Fruit fly (Drosophila melanogaster) whole organism, embryonic: ENCODE measurements around the gene dgt6.
A peak's percentile ranks its signal among the peaks of the same experiment; 100 is the strongest.

Experiments used
- ATbp ChIP-seq: fragments of 200-800 bp; sonication (Bioruptor generic); optimal IDR thresholded peaks from 2 replicates; lab custom pipeline; 2017; ENCODE audit warnings: missing biosample characterization, mild to moderate bottlenecking, missing genetic modification characterization, missing genetic modification reagents
- Atf-2 ChIP-seq: fragments of 200-800 bp; sonication (Bioruptor generic); optimal IDR thresholded peaks from 2 replicates; lab custom pipeline; 2016; ENCODE audit warnings: missing biosample characterization, missing genetic modification characterization
- Bteb2 ChIP-seq: fragments of 200-800 bp; sonication (Bioruptor generic); optimal IDR thresholded peaks from 2 replicates; lab custom pipeline; 2016; ENCODE audit warnings: missing biosample characterization, missing genetic modification characterization
- CG10274 ChIP-seq: fragments of 200-800 bp; sonication (Bioruptor generic); optimal IDR thresholded peaks from 3 replicates; lab custom pipeline; 2017; ENCODE audit warnings: missing biosample characterization, mild to moderate bottlenecking, missing genetic modification characterization
- CG10654 ChIP-seq: fragments of 200-800 bp; sonication (Bioruptor generic); optimal IDR thresholded peaks from 2 replicates; lab custom pipeline; 2016; ENCODE audit warnings: missing biosample characterization, missing genetic modification characterization
- CG11085 ChIP-seq: fragments of 200-800 bp; sonication (Bioruptor generic); IDR thresholded peaks from 2 replicates; pipeline ENCODE4 v1.3.6; 2022; ENCODE audit warnings: missing biosample characterization, missing genetic modification characterization
- CG12659 ChIP-seq: fragments of 200-800 bp; sonication (Bioruptor generic); optimal IDR thresholded peaks from 3 replicates; lab custom pipeline; 2017; ENCODE audit warnings: mild to moderate bottlenecking, missing biosample characterization, missing genetic modification reagents, missing genetic modification characterization
- CG17359 ChIP-seq: fragments of 200-800 bp; sonication (Bioruptor generic); optimal IDR thresholded peaks from 3 replicates; lab custom pipeline; 2018; ENCODE audit warnings: missing biosample characterization, mild to moderate bottlenecking, missing genetic modification characterization, moderate library complexity
- CG17568 ChIP-seq: fragments of 200-800 bp; sonication (Bioruptor generic); optimal IDR thresholded peaks from 2 replicates; lab custom pipeline; 2018; ENCODE audit warnings: missing biosample characterization, mild to moderate bottlenecking, missing genetic modification characterization, moderate library complexity
- CG18011 ChIP-seq: fragments of 200-800 bp; sonication (Bioruptor generic); optimal IDR thresholded peaks from 2 replicates; lab custom pipeline; 2017; ENCODE audit warnings: missing biosample characterization, missing genetic modification characterization, mild to moderate bottlenecking, moderate library complexity, missing genotype
- CG18599 ChIP-seq: fragments of 200-800 bp; sonication (Bioruptor generic); optimal IDR thresholded peaks from 3 replicates; lab custom pipeline; 2017; ENCODE audit warnings: missing biosample characterization, missing genetic modification characterization, mild to moderate bottlenecking, moderate library complexity, missing genetic modification reagents
- CG31441 ChIP-seq: fragments of 200-800 bp; sonication (Bioruptor generic); IDR thresholded peaks from 2 replicates; pipeline ENCODE4 v1.3.6; 2022; ENCODE audit warnings: missing biosample characterization, missing genetic modification characterization
- CG3163 ChIP-seq: fragments of 200-800 bp; sonication (Bioruptor generic); optimal IDR thresholded peaks from 3 replicates; lab custom pipeline; 2016; ENCODE audit warnings: missing biosample characterization, missing genetic modification characterization
- CG3847 ChIP-seq: fragments of 200-800 bp; sonication (Bioruptor generic); IDR thresholded peaks from 2 replicates; pipeline ENCODE4 v1.3.6; 2022; ENCODE audit warnings: missing biosample characterization, missing genetic modification characterization
- CG4404 ChIP-seq: fragments of 200-800 bp; sonication (Bioruptor generic); IDR thresholded peaks from 2 replicates; pipeline ENCODE4 v1.3.6; 2022; ENCODE audit warnings: missing biosample characterization, missing genetic modification characterization
- CG7372 ChIP-seq: fragments of 200-800 bp; sonication (Bioruptor generic); IDR thresholded peaks from 2 replicates; pipeline ENCODE4 v1.3.6; 2022; ENCODE audit warnings: missing biosample characterization, missing genetic modification characterization
- CG7987 ChIP-seq: fragments of 200-800 bp; sonication (Bioruptor generic); optimal IDR thresholded peaks from 2 replicates; lab custom pipeline; 2018; ENCODE audit warnings: missing biosample characterization, mild to moderate bottlenecking, missing genetic modification characterization, moderate library complexity
- CG8281 ChIP-seq: fragments of 200-800 bp; sonication (Bioruptor generic); optimal IDR thresholded peaks from 2 replicates; lab custom pipeline; 2018; ENCODE audit warnings: missing biosample characterization, mild to moderate bottlenecking, missing genetic modification characterization, moderate library complexity
- CG9727 ChIP-seq: fragments of 200-800 bp; sonication (Bioruptor generic); optimal IDR thresholded peaks from 3 replicates; lab custom pipeline; 2017; ENCODE audit warnings: missing biosample characterization, mild to moderate bottlenecking, missing genetic modification characterization
- CG9876 ChIP-seq: fragments of 200-800 bp; sonication (Bioruptor generic); optimal IDR thresholded peaks from 2 replicates; lab custom pipeline; 2016; ENCODE audit warnings: missing biosample characterization, missing genetic modification characterization
- Dip3 ChIP-seq: fragments of 200-800 bp; sonication (Bioruptor generic); optimal IDR thresholded peaks from 3 replicates; lab custom pipeline; 2016; ENCODE audit warnings: missing biosample characterization, missing genetic modification characterization
- Dll ChIP-seq: fragments of 200-800 bp; sonication (Bioruptor generic); IDR thresholded peaks from 4 replicates; pipeline ENCODE4 v1.3.6; 2022; ENCODE audit warnings: missing biosample characterization, missing genetic modification characterization; ENCODE audit not compliant: partially characterized antibody
- E2f2 ChIP-seq: fragments of 200-800 bp; sonication (Bioruptor generic); IDR thresholded peaks from 2 replicates; pipeline ENCODE4 v1.3.6; 2022; ENCODE audit warnings: missing biosample characterization, missing genetic modification characterization
- HHEX ChIP-seq: fragments of 200-800 bp; sonication (Bioruptor generic); optimal IDR thresholded peaks from 3 replicates; lab custom pipeline; 2017; ENCODE audit warnings: missing biosample characterization, mild to moderate bottlenecking, missing genetic modification characterization, missing genetic modification reagents
- HLH4C ChIP-seq: fragments of 200-800 bp; sonication (Bioruptor generic); IDR thresholded peaks from 3 replicates; pipeline ENCODE4 v1.3.6; 2022; ENCODE audit warnings: missing biosample characterization, missing genetic modification characterization; ENCODE audit not compliant: partially characterized antibody
- Hr51 ChIP-seq, 2 experiments: fragments of 200-800 bp; sonication (Bioruptor generic); optimal IDR thresholded peaks; 2 replicates in 1 of 2; 3 replicates in 1 of 2; lab custom pipeline; 2016 to 2018; ENCODE audit warnings: missing biosample characterization in 2 of 2, missing genetic modification characterization in 2 of 2, mild to moderate bottlenecking in 1 of 2, moderate library complexity in 1 of 2
- Lhr ChIP-seq: fragments of 200-800 bp; sonication (Bioruptor generic); optimal IDR thresholded peaks from 3 replicates; lab custom pipeline; 2017; ENCODE audit warnings: mild to moderate bottlenecking, missing biosample characterization, missing genetic modification reagents, missing genetic modification characterization
- Med ChIP-seq: fragments of 200-800 bp; sonication (Bioruptor generic); peaks from one replicate; lab custom pipeline; 2016; ENCODE audit warnings: missing biosample characterization, missing genetic modification characterization, mild to moderate bottlenecking, inconsistent platforms, moderate library complexity
- Meics ChIP-seq: fragments of 200-800 bp; sonication (Bioruptor generic); optimal IDR thresholded peaks from 2 replicates; lab custom pipeline; 2017; ENCODE audit warnings: missing biosample characterization, mild to moderate bottlenecking, missing genetic modification characterization
- Mrtf ChIP-seq: fragments of 200-800 bp; sonication (Bioruptor generic); IDR thresholded peaks from 3 replicates; pipeline ENCODE4 v1.3.6; 2022; ENCODE audit warnings: missing biosample characterization, missing genetic modification characterization
- NC2β ChIP-seq: fragments of 200-800 bp; sonication (Bioruptor generic); optimal IDR thresholded peaks from 2 replicates; lab custom pipeline; 2016; ENCODE audit warnings: missing biosample characterization, missing genetic modification characterization
- NFAT ChIP-seq: fragments of 200-800 bp; sonication (Bioruptor generic); IDR thresholded peaks from 2 replicates; pipeline ENCODE4 v1.3.6; 2022; ENCODE audit warnings: missing biosample characterization, missing genetic modification characterization
- Xbp1 ChIP-seq: fragments of 200-800 bp; sonication (Bioruptor generic); optimal IDR thresholded peaks from 3 replicates; lab custom pipeline; 2016; ENCODE audit warnings: missing biosample characterization, mild to moderate bottlenecking, missing genetic modification characterization
- ash1 ChIP-seq: fragments of 200-800 bp; sonication (Bioruptor generic); optimal IDR thresholded peaks from 2 replicates; lab custom pipeline; 2018; ENCODE audit warnings: missing biosample characterization, mild to moderate bottlenecking, missing genetic modification characterization
- az2 ChIP-seq: fragments of 200-800 bp; sonication (Bioruptor generic); optimal IDR thresholded peaks from 3 replicates; lab custom pipeline; 2016; ENCODE audit warnings: missing biosample characterization, missing genetic modification characterization
- bowl ChIP-seq: fragments of 200-800 bp; sonication (Bioruptor generic); IDR thresholded peaks from 2 replicates; pipeline ENCODE4 v1.3.6; 2022; ENCODE audit warnings: missing biosample characterization, missing genetic modification characterization
- crp ChIP-seq, 2 experiments: fragments of 200-800 bp; sonication (Bioruptor generic); optimal IDR thresholded peaks; 2 replicates in 1 of 2; 3 replicates in 1 of 2; lab custom pipeline; 2017; ENCODE audit warnings: missing biosample characterization in 2 of 2, missing genetic modification characterization in 2 of 2, mild to moderate bottlenecking in 1 of 2, moderate library complexity in 1 of 2
- cwo ChIP-seq: fragments of 200-800 bp; sonication (Bioruptor generic); optimal IDR thresholded peaks from 3 replicates; lab custom pipeline; 2017; ENCODE audit warnings: missing biosample characterization, missing genetic modification characterization, mild to moderate bottlenecking, moderate library complexity, missing genetic modification reagents
- dan ChIP-seq: fragments of 200-800 bp; sonication (Bioruptor generic); IDR thresholded peaks from 2 replicates; pipeline ENCODE4 v1.3.6; 2022; ENCODE audit warnings: missing biosample characterization, missing genetic modification characterization
- dmrt11E ChIP-seq: fragments of 200-800 bp; sonication (Bioruptor generic); optimal IDR thresholded peaks from 3 replicates; lab custom pipeline; 2018; ENCODE audit warnings: missing biosample characterization, mild to moderate bottlenecking, missing genetic modification characterization, moderate library complexity
- knrl ChIP-seq: fragments of 200-800 bp; sonication (Bioruptor generic); IDR thresholded peaks from 3 replicates; pipeline ENCODE4 v1.3.6; 2022; ENCODE audit warnings: missing biosample characterization, missing genetic modification characterization; ENCODE audit not compliant: partially characterized antibody
- mirr ChIP-seq: fragments of 200-800 bp; sonication (Bioruptor generic); optimal IDR thresholded peaks from 3 replicates; lab custom pipeline; 2018; ENCODE audit warnings: missing biosample characterization, mild to moderate bottlenecking, missing genetic modification characterization
- pum ChIP-seq: fragments of 200-800 bp; sonication (Bioruptor generic); optimal IDR thresholded peaks from 2 replicates; lab custom pipeline; 2016; ENCODE audit warnings: missing biosample characterization, missing genetic modification characterization
- repo ChIP-seq: fragments of 200-800 bp; sonication (Bioruptor generic); optimal IDR thresholded peaks from 2 replicates; lab custom pipeline; 2016; ENCODE audit warnings: missing biosample characterization, missing genetic modification characterization
- ro ChIP-seq: fragments of 200-800 bp; sonication (Bioruptor generic); IDR thresholded peaks from 2 replicates; pipeline ENCODE4 v1.3.6; 2022; ENCODE audit warnings: missing biosample characterization, missing genetic modification characterization
- shn ChIP-seq: fragments of 200-800 bp; sonication (Bioruptor generic); optimal IDR thresholded peaks from 3 replicates; lab custom pipeline; 2016; ENCODE audit warnings: missing biosample characterization, missing genetic modification characterization
- so ChIP-seq: fragments of 200-800 bp; sonication (Bioruptor generic); IDR thresholded peaks from 3 replicates; pipeline ENCODE4 v1.3.6; 2022; ENCODE audit warnings: missing biosample characterization, missing genetic modification characterization
- sob ChIP-seq: fragments of 200-800 bp; sonication (Bioruptor generic); IDR thresholded peaks from 2 replicates; pipeline ENCODE4 v1.3.6; 2022; ENCODE audit warnings: missing biosample characterization, missing genetic modification characterization
- sug ChIP-seq: fragments of 200-800 bp; optimal IDR thresholded peaks from 2 replicates; lab custom pipeline; 2019; ENCODE audit warnings: missing biosample characterization, mild to moderate bottlenecking, missing genetic modification characterization, moderate library complexity
- zen ChIP-seq: fragments of 200-800 bp; sonication (Bioruptor generic); optimal IDR thresholded peaks from 3 replicates; lab custom pipeline; 2018; ENCODE audit warnings: missing biosample characterization, mild to moderate bottlenecking, missing genetic modification characterization, moderate library complexity

Gene dgt6

DNA sequence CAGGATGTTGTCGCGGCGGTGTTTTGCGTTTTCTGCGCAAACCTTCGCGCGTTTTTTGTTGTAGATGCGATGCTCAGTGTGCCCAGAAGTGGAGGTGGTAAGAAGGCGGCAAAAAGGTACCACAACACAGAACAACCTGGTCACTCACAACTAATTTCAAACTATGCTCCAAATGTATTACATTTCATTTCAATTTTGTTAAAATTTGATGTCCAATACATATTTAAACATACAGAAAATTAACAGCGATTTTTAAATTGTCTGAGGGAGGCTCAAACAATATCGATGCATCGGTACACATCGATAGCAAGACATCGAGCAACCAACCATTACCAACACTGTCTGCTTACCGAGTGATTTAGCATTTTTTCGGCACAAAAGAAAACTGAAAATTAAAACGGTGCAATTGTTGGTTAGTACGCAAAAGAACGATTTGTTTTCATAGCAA, 22.4 kb upstream of the dgt6 start, which contains the start of the genes Slbp and Rpn2 (continued):
- 0 out of 2 replicates have a peak, but pooled peaks have one; percentile 20 for TF ChIP-seq CG31441 (GFP tag; lab: Robert Waterston, UW)
- peak in 1 of 2 experiments; percentile 35 for TF ChIP-seq crp (GFP tag; optimal IDR thresholded peaks at IDR 0.05; lab: Kevin White, UChicago)
- no peak for TF ChIP-seq CG10274 (GFP tag; lab: Kevin White, UChicago)
- TF ChIP-seq ro, result no peak
- peak; percentile 62 for TF ChIP-seq sob (GFP tag; lab: Robert Waterston, UW)
- TF ChIP-seq CG18011, result peak; percentile 30
- TF ChIP-seq CG7987 (GFP tag; lab: Kevin White, UChicago), result no peak
- TF ChIP-seq shn, result peak; percentile 57
- TF ChIP-seq CG17359, result no peak
- TF ChIP-seq sug (tag; lab: Kevin White, UChicago), result peak; percentile 42
- peak; percentile 81 for TF ChIP-seq E2f2
- TF ChIP-seq Atf-2, result peak; percentile 16
- TF ChIP-seq CG7372, result no peak
- TF ChIP-seq cwo (GFP tag; lab: Kevin White, UChicago), result no peak
- peak; percentile 59 for TF ChIP-seq CG3163 (GFP tag; lab: Kevin White, UChicago)
- TF ChIP-seq ash1 (GFP tag; lab: Kevin White, UChicago), result no peak
- peak; percentile 15 for TF ChIP-seq Bteb2 (GFP tag; lab: Kevin White, UChicago)
- no peak for TF ChIP-seq CG4404
- no peak for TF ChIP-seq Mrtf
- TF ChIP-seq Dip3, result peak; percentile 45
- TF ChIP-seq az2, result peak; percentile 5
- TF ChIP-seq Hr51 (GFP tag; optimal IDR thresholded peaks at IDR 0.05; lab: Kevin White, UChicago), result peak; percentile 6 to 37
- TF ChIP-seq CG8281 (tag; lab: Kevin White, UChicago), result no peak
- TF ChIP-seq so (GFP tag; lab: Robert Waterston, UW), result 0 out of 3 replicates have a peak, but pooled peaks have one; percentile 46
- peak; percentile 93 for TF ChIP-seq Med (GFP tag; lab: Kevin White, UChicago)
- no peak for TF ChIP-seq dan
- peak; percentile 80 for TF ChIP-seq CG3847 (GFP tag; lab: Robert Waterston, UW)
- TF ChIP-seq dmrt11E (tag; lab: Kevin White, UChicago), result peak; percentile 9
- peak; percentile 30 for TF ChIP-seq Meics (GFP tag; lab: Kevin White, UChicago)
- peak; percentile 6 for TF ChIP-seq repo (GFP tag; lab: Kevin White, UChicago)
- TF ChIP-seq CG10654 (GFP tag; lab: Kevin White, UChicago), result no peak
- TF ChIP-seq CG9727 (GFP tag; lab: Kevin White, UChicago), result peak; percentile 45
- TF ChIP-seq CG11085, result peak; percentile 18; the same call in 1 of the 2 replicates
- peak; percentile 41 for TF ChIP-seq Lhr (GFP tag; lab: Kevin White, UChicago)
- peak; percentile 89 for TF ChIP-seq HLH4C (GFP tag; lab: Robert Waterston, UW)
- no peak for TF ChIP-seq CG17568 (GFP tag; lab: Kevin White, UChicago)
- 0 out of 2 replicates have a peak, but pooled peaks have one; percentile 4 for TF ChIP-seq NFAT (GFP tag; lab: Robert Waterston, UW)
- TF ChIP-seq Xbp1 (GFP tag; lab: Kevin White, UChicago), result peak; percentile 40
- peak; percentile 82 for TF ChIP-seq CG12659 (GFP tag; lab: Kevin White, UChicago)
- no peak for TF ChIP-seq ATbp (GFP tag; lab: Kevin White, UChicago)
- peak; percentile 27 for TF ChIP-seq pum
- TF ChIP-seq NC2β (GFP tag; lab: Kevin White, UChicago), result peak; percentile 45
- TF ChIP-seq mirr (GFP tag; lab: Kevin White, UChicago), result peak; percentile 29
- TF ChIP-seq zen (tag; lab: Kevin White, UChicago), result peak; percentile 35
- TF ChIP-seq Dll (GFP tag; lab: Robert Waterston, UW), result peak; percentile 97
- TF ChIP-seq HHEX (GFP tag; lab: Kevin White, UChicago), result peak; percentile 1
- peak; percentile 7 for TF ChIP-seq CG9876
- no peak for TF ChIP-seq bowl (GFP tag; lab: Robert Waterston, UW)
- TF ChIP-seq CG18599 (GFP tag; lab: Kevin White, UChicago), result peak; percentile 52
- TF ChIP-seq knrl (GFP tag; lab: Robert Waterston, UW), result peak; percentile 94
